Fruit fly (Drosophila melanogaster) whole organism, pupa: ENCODE results near the gene caup.

Experiments used
- CG10348 ChIP-seq: fragments of 200-800 bp; sonication (Bioruptor generic); IDR thresholded peaks from 2 replicates; pipeline ENCODE4 v1.3.6; 2022; ENCODE audit warnings: missing biosample characterization, missing genetic modification characterization
- CG12605 ChIP-seq: fragments of 200-800 bp; sonication (Bioruptor generic); IDR thresholded peaks from 2 replicates; pipeline ENCODE4 v1.3.6; 2022; ENCODE audit warnings: missing biosample characterization, missing genetic modification characterization
- CG13204 ChIP-seq: fragments of 200-800 bp; sonication (Bioruptor generic); optimal IDR thresholded peaks from 2 replicates; lab custom pipeline; 2018; ENCODE audit warnings: missing biosample characterization, mild to moderate bottlenecking, missing genetic modification characterization, moderate library complexity
- CG14655 ChIP-seq: fragments of 200-800 bp; sonication (Bioruptor generic); optimal IDR thresholded peaks from 3 replicates; lab custom pipeline; 2017; ENCODE audit warnings: mild to moderate bottlenecking, missing biosample characterization, missing genetic modification reagents, missing genetic modification characterization
- CG4496 ChIP-seq: fragments of 200-800 bp; sonication (Bioruptor generic); IDR thresholded peaks from 3 replicates; pipeline ENCODE4 v1.3.6; 2022; ENCODE audit warnings: missing biosample characterization, missing genetic modification characterization
- CG8159 ChIP-seq: fragments of 200-800 bp; sonication (Bioruptor generic); optimal IDR thresholded peaks from 3 replicates; lab custom pipeline; 2018; ENCODE audit warnings: missing biosample characterization, mild to moderate bottlenecking, missing genetic modification characterization, moderate library complexity
- CG8301 ChIP-seq: fragments of 200-800 bp; sonication (Bioruptor generic); optimal IDR thresholded peaks from 2 replicates; lab custom pipeline; 2018; ENCODE audit warnings: missing biosample characterization, mild to moderate bottlenecking, missing genetic modification characterization
- EcR ChIP-seq: fragments of 200-800 bp; sonication (Bioruptor generic); optimal IDR thresholded peaks from 3 replicates; lab custom pipeline; 2019; ENCODE audit warnings: missing biosample characterization, missing genetic modification characterization, mild to moderate bottlenecking, moderate library complexity, missing genetic modification reagents
- Pif1A ChIP-seq: fragments of 200-800 bp; sonication (Bioruptor generic); optimal IDR thresholded peaks from 3 replicates; lab custom pipeline; 2016; ENCODE audit warnings: missing biosample characterization, missing genetic modification characterization
- Snoo ChIP-seq: fragments of 200-800 bp; sonication (Bioruptor generic); optimal IDR thresholded peaks from 3 replicates; lab custom pipeline; 2017; ENCODE audit warnings: missing biosample characterization, mild to moderate bottlenecking, missing genetic modification characterization, inconsistent platforms
- gl ChIP-seq: fragments of 200-800 bp; sonication (Bioruptor generic); optimal IDR thresholded peaks from 2 replicates; lab custom pipeline; 2018; ENCODE audit warnings: missing biosample characterization, mild to moderate bottlenecking, missing genetic modification characterization

dm6 chr3L:12640719-12641118 is 31.3 kb downstream of the caup start:
- TF ChIP-seq CG14655 (no peak), CG4496 (GFP tag; lab: Robert Waterston, UW) (no peak), CG10348 (GFP tag; lab: Robert Waterston, UW) (no peak), EcR (no peak), gl (tag; lab: Kevin White, UChicago) (no peak), CG8159 (no peak), CG13204 (GFP tag; lab: Kevin White, UChicago) (no peak), Snoo (tag; lab: Kevin White, UChicago) (no peak), CG8301 (tag; lab: Kevin White, UChicago) (no peak), CG12605 (GFP tag; lab: Robert Waterston, UW) (no peak), Pif1A (GFP tag; lab: Kevin White, UChicago) (no peak)
